Fruit fly (Drosophila melanogaster): ENCODE data around the gene CG2931.

- TF ChIP-seq D1 (tag; optimal IDR thresholded peaks at IDR 0.05) (no peak), CG13204 (GFP tag; optimal IDR thresholded peaks at IDR 0.05) (peak; percentile 79), Pif1B (GFP tag; optimal IDR thresholded peaks at IDR 0.05) (no peak), CG14655 (GFP tag; optimal IDR thresholded peaks at IDR 0.05) (no peak), CG8159 (tag; optimal IDR thresholded peaks at IDR 0.05) (no peak), Pif1A (GFP tag; optimal IDR thresholded peaks at IDR 0.05) (no peak)
These were observed 47.1 kb upstream of the CG2931 start for dm6 chr3R:5615484-5615883.
